Worm (Caenorhabditis elegans) whole organism, L3 larva: ENCODE results near the gene mspn-1.

Source experiments
- ceh-16 ChIP-seq: sonication (generic microtip); optimal IDR thresholded peaks from 2 replicates; lab custom pipeline; 2017; ENCODE audit warnings: missing biosample characterization, missing genetic modification characterization
- ceh-82 ChIP-seq: fragments of 150-350 bp; optimal IDR thresholded peaks from 2 replicates; lab custom pipeline; 2014; ENCODE audit warnings: missing biosample characterization, missing genetic modification characterization
- daf-12 ChIP-seq: fragments of 150-350 bp; optimal IDR thresholded peaks from 2 replicates; lab custom pipeline; 2014; ENCODE audit warnings: missing biosample characterization, missing genetic modification reagents, missing genetic modification characterization
- egl-5 ChIP-seq: fragments of 150-350 bp; optimal IDR thresholded peaks from 2 replicates; lab custom pipeline; 2017; ENCODE audit warnings: missing biosample characterization, missing genetic modification reagents, missing genetic modification characterization, inconsistent platforms
- elt-3 ChIP-seq, 3 experiments: fragments of 150-350 bp in 1 of 3; sonication (generic microtip) in 2 of 3; optimal IDR thresholded peaks; 2 replicates in 2 of 3; 4 replicates in 1 of 3; lab custom pipeline; 2014 to 2017; ENCODE audit warnings: missing biosample characterization in 3 of 3, missing genetic modification characterization in 3 of 3
- mdl-1 ChIP-seq: fragments of 150-350 bp; optimal IDR thresholded peaks from 2 replicates; lab custom pipeline; 2014; ENCODE audit warnings: missing biosample characterization, missing genetic modification characterization
- unc-39 ChIP-seq: sonication (generic microtip); optimal IDR thresholded peaks from 4 replicates; lab custom pipeline; 2017; ENCODE audit warnings: missing biosample characterization, missing genetic modification characterization
- zag-1 ChIP-seq: fragments of 150-350 bp; optimal IDR thresholded peaks from 2 replicates; lab custom pipeline; 2014; ENCODE audit warnings: missing biosample characterization, missing genetic modification characterization

DNA sequence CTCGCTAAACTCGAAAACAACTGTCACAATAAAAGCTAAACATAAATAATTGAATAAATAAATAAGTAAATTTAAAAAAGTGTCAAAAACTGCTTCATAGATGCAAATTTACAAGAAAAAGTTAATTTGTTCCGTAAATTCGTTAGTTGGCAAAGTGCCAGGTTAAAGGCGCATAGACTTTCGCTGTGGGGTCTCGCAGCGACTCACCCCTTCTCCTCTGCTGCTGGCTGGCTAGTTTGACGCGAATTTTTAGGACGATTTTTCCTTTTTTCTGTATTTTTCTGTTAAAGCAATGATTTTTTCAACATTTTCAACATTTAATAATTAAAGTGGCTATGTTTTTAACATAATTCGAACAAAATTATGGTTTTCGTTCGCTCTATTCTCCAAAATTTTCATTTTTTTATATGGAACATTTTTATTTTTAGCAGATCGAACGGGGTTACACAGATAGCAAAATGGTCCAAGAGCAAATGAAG, 1.5 kb upstream of the mspn-1 start, which contains the start of gene rack-1:
- no peak for TF ChIP-seq elt-3 (tag; optimal IDR thresholded peaks at IDR 0.05; lab: Kevin White, UChicago)
- no peak for TF ChIP-seq ceh-82 (tag; lab: Kevin White, UChicago)
- no peak for TF ChIP-seq zag-1 (tag; lab: Kevin White, UChicago)
- TF ChIP-seq daf-12 = no peak
- TF ChIP-seq ceh-16 = no peak
- TF ChIP-seq mdl-1 (tag; lab: Kevin White, UChicago) = no peak
- TF ChIP-seq egl-5 (tag; lab: Kevin White, UChicago) = no peak
- no peak for TF ChIP-seq unc-39 (tag; lab: Kevin White, UChicago)
